Worm (Caenorhabditis elegans): ENCODE data around the gene gpd-1.

- no peak for TF ChIP-seq flt-1 (GFP tag; IDR thresholded peaks at IDR 0.05)
- no peak for TF ChIP-seq cog-1 (tag; optimal IDR thresholded peaks at IDR 0.05)
- TF ChIP-seq med-1 (GFP tag; optimal IDR thresholded peaks at IDR 0.05; ENCODE audit: insufficient read depth) = no peak
- TF ChIP-seq klf-2 (GFP tag; conservative IDR thresholded peaks at IDR 0.05) = no peak
- TF ChIP-seq ref-1 (GFP tag; conservative IDR thresholded peaks at IDR 0.05) = no peak
Observed at ce11 chrII:10390854-10391253, 3.1 kb upstream of the gpd-1 start, which contains the start of the genes T09F3.2 and T09F3.7.
